Worm (Caenorhabditis elegans) whole organism, L3 larva: ENCODE results near the gene fbxa-199.

Source experiments
- ZK546.5 ChIP-seq: sonication (generic microtip); optimal IDR thresholded peaks from 2 replicates; lab custom pipeline; 2017; ENCODE audit warnings: missing biosample characterization, missing genetic modification characterization
- elt-2 ChIP-seq: sonication (generic microtip); optimal IDR thresholded peaks from 2 replicates; lab custom pipeline; 2016; ENCODE audit warnings: missing genetic modification reagents, mild to moderate bottlenecking, missing genetic modification characterization, missing compliant biosample characterization
- lin-39 ChIP-seq: fragments of 150-350 bp; optimal IDR thresholded peaks from 2 replicates; lab custom pipeline; 2018; ENCODE audit warnings: missing biosample characterization, missing genetic modification reagents, missing genetic modification characterization
- unc-62 ChIP-seq: fragments of 150-350 bp; sonication (generic microtip); optimal IDR thresholded peaks from 4 replicates; lab custom pipeline; 2014; ENCODE audit warnings: missing biosample characterization, missing genetic modification reagents, missing genetic modification characterization

- TF ChIP-seq lin-39 (no peak), unc-62 (GFP tag; lab: Kevin White, UChicago) (no peak), ZK546.5 (tag; lab: Kevin White, UChicago) (no peak), elt-2 (tag; lab: Kevin White, UChicago) (no peak)
These were observed 15.2 kb upstream of the fbxa-199 start, which contains the start of gene srh-264 for ce11 chrV:15413847-15414246.
